Worm (Caenorhabditis elegans) whole organism, L1 larva: ENCODE data around the gene col-92.

Experiments
- aly-2 ChIP-seq: fragments of 150-350 bp; optimal IDR thresholded peaks from 2 replicates; lab custom pipeline; 2014; ENCODE audit warnings: missing biosample characterization, missing genetic modification characterization
- blmp-1 ChIP-seq: fragments of 150-350 bp; optimal IDR thresholded peaks from 2 replicates; lab custom pipeline; 2014; ENCODE audit warnings: missing biosample characterization, missing genetic modification characterization
- ceh-88 ChIP-seq: fragments of 200-800 bp; sonication (Bioruptor generic); IDR thresholded peaks from 2 replicates; pipeline ENCODE4 v1.3.6; 2022; ENCODE audit warnings: missing genetic modification characterization, missing compliant biosample characterization
- ceh-90 ChIP-seq: sonication (generic microtip); optimal IDR thresholded peaks from 2 replicates; lab custom pipeline; 2016; ENCODE audit warnings: missing genetic modification characterization, missing compliant biosample characterization
- ces-1 ChIP-seq: fragments of 150-350 bp; optimal IDR thresholded peaks from 2 replicates; lab custom pipeline; 2014; ENCODE audit warnings: missing biosample characterization, missing genetic modification reagents, missing genetic modification characterization
- efl-1 ChIP-seq, 4 experiments: fragments of 150-350 bp; optimal IDR thresholded peaks in 3 of 4; peaks in 1 of 4; 1 replicate in 1 of 4; 2 replicates in 3 of 4; lab custom pipeline; 2014; ENCODE audit warnings: missing biosample characterization in 2 of 4, missing genetic modification characterization in 2 of 4, missing genetic modification reagents in 2 of 4
- hlh-17 ChIP-seq: fragments of 200-800 bp; sonication (Bioruptor generic); optimal IDR thresholded peaks from 2 replicates; lab custom pipeline; 2018; ENCODE audit warnings: missing genetic modification characterization, mild to moderate bottlenecking, missing compliant biosample characterization, moderate library complexity, borderline replicate concordance
- lin-39 ChIP-seq: fragments of 150-350 bp; optimal IDR thresholded peaks from 2 replicates; lab custom pipeline; 2014; ENCODE audit warnings: missing biosample characterization, missing genetic modification reagents, missing genetic modification characterization
- mab-9 ChIP-seq: fragments of 200-800 bp; sonication (Bioruptor generic); IDR thresholded peaks from 2 replicates; pipeline ENCODE4 v1.3.6; 2022; ENCODE audit warnings: missing genetic modification reagents, missing genetic modification characterization, missing compliant biosample characterization
- mep-1 ChIP-seq: fragments of 150-350 bp; optimal IDR thresholded peaks from 2 replicates; lab custom pipeline; 2014; ENCODE audit warnings: missing biosample characterization, missing genetic modification characterization
- nhr-20 ChIP-seq: sonication (generic microtip); optimal IDR thresholded peaks from 2 replicates; lab custom pipeline; 2016; ENCODE audit warnings: mild to moderate bottlenecking, missing genetic modification characterization, missing compliant biosample characterization
- nhr-28 ChIP-seq: fragments of 150-350 bp; optimal IDR thresholded peaks from 2 replicates; lab custom pipeline; 2014; ENCODE audit warnings: missing biosample characterization, missing genetic modification characterization
- nhr-77 ChIP-seq: fragments of 150-350 bp; optimal IDR thresholded peaks from 2 replicates; lab custom pipeline; 2014; ENCODE audit warnings: missing biosample characterization, missing genetic modification characterization
- nhr-84 ChIP-seq: sonication (generic microtip); optimal IDR thresholded peaks from 2 replicates; lab custom pipeline; 2017; ENCODE audit warnings: missing biosample characterization, missing genetic modification characterization
- pag-3 ChIP-seq: sonication (generic microtip); optimal IDR thresholded peaks from 2 replicates; lab custom pipeline; 2017; ENCODE audit warnings: missing genetic modification characterization, mild to moderate bottlenecking, missing compliant biosample characterization, antibody characterized with exemption, borderline replicate concordance; ENCODE audit not compliant: insufficient read depth
- rnt-1 ChIP-seq: sonication (generic microtip); optimal IDR thresholded peaks from 2 replicates; lab custom pipeline; 2016; ENCODE audit warnings: mild to moderate bottlenecking, missing genetic modification characterization, moderate library complexity, missing compliant biosample characterization
- tlp-1 ChIP-seq: fragments of 150-350 bp; optimal IDR thresholded peaks from 2 replicates; lab custom pipeline; 2014; ENCODE audit warnings: missing biosample characterization, missing genetic modification characterization
- unc-98 ChIP-seq: fragments of 200-800 bp; sonication (Bioruptor generic); IDR thresholded peaks from 2 replicates; pipeline ENCODE4 v1.3.6; 2022; ENCODE audit warnings: missing genetic modification characterization, missing compliant biosample characterization
- vab-15 ChIP-seq: sonication (generic microtip); optimal IDR thresholded peaks from 2 replicates; lab custom pipeline; 2017; ENCODE audit warnings: missing genotype, mild to moderate bottlenecking, missing genetic modification characterization, missing compliant biosample characterization
- xbp-1 ChIP-seq: sonication (generic microtip); optimal IDR thresholded peaks from 2 replicates; lab custom pipeline; 2016; ENCODE audit warnings: missing genetic modification characterization, missing compliant biosample characterization
- zag-1 ChIP-seq: fragments of 150-350 bp; optimal IDR thresholded peaks from 2 replicates; lab custom pipeline; 2014; ENCODE audit warnings: missing biosample characterization, missing genetic modification characterization

col-92 gene

DNA sequence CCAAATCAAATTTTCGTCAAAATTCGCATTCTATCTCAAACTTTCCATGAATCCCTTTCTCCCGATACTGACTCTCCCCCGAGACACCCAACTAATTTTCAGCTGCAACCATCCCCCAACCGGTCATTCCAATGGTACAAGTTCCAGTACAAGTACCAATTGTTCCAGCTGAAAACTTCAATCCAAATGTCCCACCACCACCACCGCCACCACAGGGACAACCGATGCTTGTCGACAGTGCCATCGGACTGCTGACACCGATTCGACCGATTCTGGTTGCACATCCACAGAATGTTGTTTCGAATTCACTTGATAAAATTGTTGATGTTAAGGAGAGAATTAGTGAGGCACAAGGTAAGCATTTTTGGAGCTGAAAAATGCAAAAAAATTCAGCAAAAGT, 37.5 kb downstream of the col-92 start:
- TF ChIP-seq nhr-84 = no peak
- no peak for TF ChIP-seq ceh-88 (GFP tag; lab: Robert Waterston, UW)
- no peak for TF ChIP-seq nhr-28 (tag; lab: Kevin White, UChicago)
- TF ChIP-seq nhr-20 (tag; lab: Kevin White, UChicago) = no peak
- TF ChIP-seq efl-1 (optimal IDR thresholded peaks at IDR 0.05; lab: Kevin White, UChicago) = no peak
- peak in 1 of 2 experiments; percentile 30 for TF ChIP-seq efl-1 (GFP tag; optimal IDR thresholded peaks at IDR 0.05 in 1 of 2; lab: Kevin White, UChicago)
- TF ChIP-seq mep-1 = no peak
- no peak for TF ChIP-seq ces-1 (GFP tag; lab: Kevin White, UChicago)

DNA sequence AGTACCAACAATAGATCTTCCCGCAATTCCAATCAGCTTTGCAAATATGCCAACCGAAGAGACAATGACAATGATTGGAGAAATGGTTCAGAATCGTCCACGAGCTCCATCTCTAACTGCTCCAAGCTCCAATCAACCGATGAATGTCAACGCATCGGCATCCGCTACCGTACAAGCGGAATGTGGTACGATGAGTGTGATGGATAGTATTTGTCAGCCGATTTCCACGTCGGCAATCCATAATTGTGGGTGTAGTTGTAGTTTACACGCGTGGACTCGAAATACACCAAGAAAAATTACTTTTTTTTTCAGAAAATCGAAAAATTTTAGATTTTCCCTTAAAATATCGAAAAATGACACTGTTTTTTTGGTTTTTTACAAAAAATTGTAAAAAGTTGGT, 40.1 kb downstream of the col-92 start:
- no peak for TF ChIP-seq tlp-1
- no peak for TF ChIP-seq efl-1 (optimal IDR thresholded peaks at IDR 0.05; lab: Kevin White, UChicago)
- TF ChIP-seq efl-1 (GFP tag; optimal IDR thresholded peaks at IDR 0.05 in 1 of 2; lab: Kevin White, UChicago) = peak in 1 of 2 experiments; percentile 7

DNA sequence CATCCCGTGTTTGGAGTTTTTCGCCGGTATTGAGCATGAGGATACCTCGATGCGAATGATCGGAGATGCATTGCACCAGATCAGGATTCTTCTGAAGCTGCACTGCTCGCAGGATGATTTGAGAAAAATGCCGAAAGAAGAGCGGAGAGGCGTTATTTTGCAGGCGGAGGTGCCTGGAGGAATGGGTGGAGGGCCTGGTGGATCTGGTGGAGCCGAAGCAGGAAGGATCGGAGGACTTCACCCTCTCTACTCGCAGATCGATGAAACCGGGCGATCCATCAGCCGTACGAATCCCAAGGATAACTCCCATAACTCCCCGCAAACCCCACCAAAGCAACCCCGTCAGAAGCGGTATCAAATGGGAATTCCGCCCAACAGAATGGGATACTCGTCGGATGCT, 43.9 kb downstream of the col-92 start:
- TF ChIP-seq pag-3 (tag; lab: Kevin White, UChicago) (no peak), hlh-17 (GFP tag; lab: Kevin White, UChicago) (no peak), nhr-77 (no peak), aly-2 (no peak), ceh-90 (tag; lab: Kevin White, UChicago) (no peak), mab-9 (GFP tag; lab: Robert Waterston, UW) (no peak), unc-98 (no peak)

DNA sequence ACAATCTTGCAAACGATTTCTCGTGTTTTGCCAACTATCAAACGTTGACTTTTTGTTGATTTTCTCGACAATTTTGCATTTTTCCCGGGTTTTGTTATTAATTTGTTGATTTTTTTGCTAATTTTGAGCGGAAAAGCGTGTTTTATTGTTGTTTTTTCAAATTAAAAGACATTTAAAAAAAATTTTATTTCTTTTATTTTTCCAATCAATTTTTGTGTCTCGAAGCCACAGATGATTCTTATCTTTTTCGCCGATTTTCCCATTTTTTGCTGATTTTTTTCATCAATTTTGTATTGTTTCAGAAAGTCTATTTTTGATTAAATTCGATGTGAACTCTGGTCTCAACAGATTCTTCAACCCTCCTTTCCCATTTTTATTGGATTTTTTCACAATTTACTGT, 47.1 kb downstream of the col-92 start, which contains the start of gene rle-1:
TSS of gene rle-1 (plus strand) at position 301 of the 400 bp plus-strand sequence.
- TF ChIP-seq vab-15 (tag; lab: Kevin White, UChicago) (no peak), blmp-1 (no peak), lin-39 (tag; lab: Kevin White, UChicago) (no peak), hlh-17 (GFP tag; lab: Kevin White, UChicago) (no peak), zag-1 (tag; lab: Kevin White, UChicago) (no peak), rnt-1 (no peak)

DNA sequence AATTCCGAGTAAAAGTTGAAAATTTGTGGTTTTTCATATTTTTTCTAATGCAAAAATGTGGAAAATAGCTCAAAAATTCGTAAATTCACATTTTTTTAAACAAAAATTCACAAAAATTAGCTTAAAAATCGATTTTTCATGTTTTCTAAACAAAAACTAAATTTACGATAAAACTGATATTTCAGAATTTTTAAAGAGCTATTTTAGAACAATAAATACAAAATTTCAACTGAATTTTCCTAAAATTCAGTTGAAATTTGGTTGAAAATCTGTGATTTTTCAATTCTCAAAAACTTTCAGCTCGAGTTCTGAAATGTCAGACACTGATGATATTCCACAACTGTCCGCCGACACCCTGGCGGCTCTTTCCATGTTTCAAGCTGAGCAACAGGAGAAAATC, 49.7 kb downstream of the col-92 start, which contains the start of gene M142.8:
TSS of gene M142.8 (plus strand) at position 301 of the 400 bp plus-strand sequence.
- TF ChIP-seq xbp-1 (tag; lab: Kevin White, UChicago) (no peak), lin-39 (tag; lab: Kevin White, UChicago) (no peak)
